Worm (Caenorhabditis elegans) whole organism, L2 larva: ENCODE data around the gene ZK418.2.

Source experiments
- C34F6.9 ChIP-seq: fragments of 150-350 bp; optimal IDR thresholded peaks from 2 replicates; lab custom pipeline; 2014; ENCODE audit warnings: missing biosample characterization, missing genetic modification characterization
- F13H6.1 ChIP-seq: sonication (generic microtip); optimal IDR thresholded peaks from 2 replicates; lab custom pipeline; 2016; ENCODE audit warnings: missing genetic modification characterization, missing compliant biosample characterization
- R02D3.7 ChIP-seq: fragments of 150-350 bp; optimal IDR thresholded peaks from 2 replicates; lab custom pipeline; 2014; ENCODE audit warnings: missing biosample characterization, missing genetic modification characterization
- Y55F3AM.14 ChIP-seq: fragments of 200-800 bp; sonication (Bioruptor generic); optimal IDR thresholded peaks from 2 replicates; lab custom pipeline; 2018; ENCODE audit warnings: mild to moderate bottlenecking, missing genetic modification characterization, missing compliant biosample characterization
- ZK546.5 ChIP-seq: sonication (generic microtip); optimal IDR thresholded peaks from 2 replicates; lab custom pipeline; 2017; ENCODE audit warnings: missing biosample characterization, missing genetic modification characterization
- alr-1 ChIP-seq: fragments of 150-350 bp; optimal IDR thresholded peaks from 2 replicates; lab custom pipeline; 2014; ENCODE audit warnings: missing biosample characterization, missing genetic modification characterization
- aly-2 ChIP-seq: fragments of 150-350 bp; optimal IDR thresholded peaks from 2 replicates; lab custom pipeline; 2014; ENCODE audit warnings: missing biosample characterization, missing genetic modification characterization
- ama-1 ChIP-seq: fragments of 150-350 bp; optimal IDR thresholded peaks from 2 replicates; lab custom pipeline; 2018; ENCODE audit warnings: inconsistent platforms
- blmp-1 ChIP-seq: sonication (generic microtip); optimal IDR thresholded peaks from 2 replicates; lab custom pipeline; 2017; ENCODE audit warnings: missing genetic modification characterization, mild to moderate bottlenecking, missing compliant biosample characterization, antibody characterized with exemption, moderate library complexity; ENCODE audit not compliant: insufficient read depth
- ceh-16 ChIP-seq: fragments of 150-350 bp; optimal IDR thresholded peaks from 2 replicates; lab custom pipeline; 2014; ENCODE audit warnings: missing biosample characterization, missing genetic modification characterization
- crh-2 ChIP-seq: sonication (generic microtip); optimal IDR thresholded peaks from 2 replicates; lab custom pipeline; 2017; ENCODE audit warnings: missing biosample characterization, missing genetic modification characterization
- egl-27 ChIP-seq: sonication (generic microtip); optimal IDR thresholded peaks from 3 replicates; lab custom pipeline; 2017; ENCODE audit warnings: missing biosample characterization, missing genetic modification reagents, missing genetic modification characterization
- elt-1 ChIP-seq: fragments of 150-350 bp; optimal IDR thresholded peaks from 2 replicates; lab custom pipeline; 2014; ENCODE audit warnings: missing biosample characterization, missing genetic modification characterization
- elt-3 ChIP-seq: sonication (generic microtip); optimal IDR thresholded peaks from 2 replicates; lab custom pipeline; 2017; ENCODE audit warnings: missing biosample characterization, missing genetic modification characterization
- fos-1 ChIP-seq: fragments of 150-350 bp; optimal IDR thresholded peaks from 2 replicates; lab custom pipeline; 2014; ENCODE audit warnings: missing biosample characterization, missing genetic modification characterization
- gmeb-1 ChIP-seq: fragments of 150-350 bp; optimal IDR thresholded peaks from 2 replicates; lab custom pipeline; 2014; ENCODE audit warnings: missing biosample characterization, missing genetic modification characterization
- lin-11 ChIP-seq: fragments of 150-350 bp; sonication (generic microtip); optimal IDR thresholded peaks from 2 replicates; lab custom pipeline; 2014; ENCODE audit warnings: missing biosample characterization, missing genetic modification characterization, inconsistent platforms, mixed read lengths
- lin-13 ChIP-seq: fragments of 150-350 bp; optimal IDR thresholded peaks from 2 replicates; lab custom pipeline; 2014; ENCODE audit warnings: missing biosample characterization, missing genetic modification reagents, missing genetic modification characterization
- lin-39 ChIP-seq: fragments of 150-350 bp; optimal IDR thresholded peaks from 2 replicates; lab custom pipeline; 2014; ENCODE audit warnings: missing biosample characterization, missing genetic modification reagents, missing genetic modification characterization
- lsy-2 ChIP-seq, 2 experiments: fragments of 150-350 bp in 1 of 2; sonication (generic microtip) in 1 of 2; optimal IDR thresholded peaks; 2 replicates each; lab custom pipeline; 2014 to 2017; ENCODE audit warnings: missing biosample characterization in 2 of 2, missing genetic modification characterization in 2 of 2
- mab-5 ChIP-seq: fragments of 150-350 bp; optimal IDR thresholded peaks from 2 replicates; lab custom pipeline; 2014; ENCODE audit warnings: missing biosample characterization, missing genetic modification characterization
- mdl-1 ChIP-seq, 2 experiments: fragments of 150-350 bp in 1 of 2; sonication (generic microtip) in 1 of 2; optimal IDR thresholded peaks; 2 replicates each; lab custom pipeline; 2017; ENCODE audit warnings: missing biosample characterization in 2 of 2, missing genetic modification characterization in 2 of 2
- nhr-10 ChIP-seq: sonication (generic microtip); optimal IDR thresholded peaks from 2 replicates; lab custom pipeline; 2017; ENCODE audit warnings: missing biosample characterization, missing genetic modification characterization
- nhr-12 ChIP-seq: fragments of 150-350 bp; optimal IDR thresholded peaks from 2 replicates; lab custom pipeline; 2014; ENCODE audit warnings: missing biosample characterization, missing genetic modification characterization
- nhr-129 ChIP-seq: fragments of 150-350 bp; optimal IDR thresholded peaks from 2 replicates; lab custom pipeline; 2014; ENCODE audit warnings: missing biosample characterization, missing genetic modification characterization
- nhr-21 ChIP-seq: fragments of 150-350 bp; optimal IDR thresholded peaks from 2 replicates; lab custom pipeline; 2014; ENCODE audit warnings: missing biosample characterization, missing genetic modification characterization
- nhr-237 ChIP-seq: fragments of 150-350 bp; optimal IDR thresholded peaks from 2 replicates; lab custom pipeline; 2014; ENCODE audit warnings: missing biosample characterization, missing genetic modification characterization
- nhr-25 ChIP-seq: fragments of 150-350 bp; sonication (generic microtip); optimal IDR thresholded peaks from 3 replicates; lab custom pipeline; 2014; ENCODE audit warnings: missing biosample characterization, missing genetic modification characterization
- nhr-6 ChIP-seq: fragments of 150-350 bp; optimal IDR thresholded peaks from 2 replicates; lab custom pipeline; 2014; ENCODE audit warnings: missing biosample characterization, missing genetic modification characterization
- nhr-77 ChIP-seq: fragments of 150-350 bp; optimal IDR thresholded peaks from 2 replicates; lab custom pipeline; 2014; ENCODE audit warnings: missing biosample characterization, missing genetic modification characterization
- sem-4 ChIP-seq: fragments of 150-350 bp; optimal IDR thresholded peaks from 2 replicates; lab custom pipeline; 2014; ENCODE audit warnings: missing biosample characterization, missing genetic modification reagents, missing genetic modification characterization
- skn-1 ChIP-seq: sonication (generic microtip); optimal IDR thresholded peaks from 2 replicates; lab custom pipeline; 2017; ENCODE audit warnings: missing biosample characterization, missing genetic modification characterization
- sma-3 ChIP-seq: sonication (generic microtip); optimal IDR thresholded peaks from 2 replicates; lab custom pipeline; 2016; ENCODE audit warnings: missing genetic modification reagents, missing genetic modification characterization, missing compliant biosample characterization
- sma-9 ChIP-seq, 2 experiments: fragments of 150-350 bp in 1 of 2; sonication (generic microtip) in 1 of 2; optimal IDR thresholded peaks; 2 replicates each; lab custom pipeline; 2014 to 2016; ENCODE audit warnings: missing genetic modification characterization in 2 of 2, mild to moderate bottlenecking in 1 of 2, missing biosample characterization in 1 of 2, missing compliant biosample characterization in 1 of 2, missing genetic modification reagents in 1 of 2, moderate library complexity in 1 of 2
- snpc-4 ChIP-seq: fragments of 150-350 bp; optimal IDR thresholded peaks from 2 replicates; lab custom pipeline; 2014; ENCODE audit warnings: missing biosample characterization, missing genetic modification characterization
- unc-39 ChIP-seq: fragments of 150-350 bp; optimal IDR thresholded peaks from 2 replicates; lab custom pipeline; 2014; ENCODE audit warnings: missing biosample characterization, missing genetic modification characterization
- zag-1 ChIP-seq: fragments of 150-350 bp; optimal IDR thresholded peaks from 2 replicates; lab custom pipeline; 2014; ENCODE audit warnings: missing biosample characterization, missing genetic modification characterization
- ztf-1 ChIP-seq: fragments of 200-800 bp; sonication (Bioruptor generic); conservative IDR thresholded peaks from 2 replicates; pipeline ENCODE4 v1.3.6; 2022; ENCODE audit warnings: missing genetic modification characterization, missing compliant biosample characterization
- ztf-11 ChIP-seq: sonication (generic microtip); optimal IDR thresholded peaks from 2 replicates; lab custom pipeline; 2017; ENCODE audit warnings: missing biosample characterization, missing genetic modification characterization
- ztf-4 ChIP-seq: fragments of 150-350 bp; optimal IDR thresholded peaks from 2 replicates; lab custom pipeline; 2014; ENCODE audit warnings: missing biosample characterization, missing genetic modification characterization

Gene ZK418.2

DNA sequence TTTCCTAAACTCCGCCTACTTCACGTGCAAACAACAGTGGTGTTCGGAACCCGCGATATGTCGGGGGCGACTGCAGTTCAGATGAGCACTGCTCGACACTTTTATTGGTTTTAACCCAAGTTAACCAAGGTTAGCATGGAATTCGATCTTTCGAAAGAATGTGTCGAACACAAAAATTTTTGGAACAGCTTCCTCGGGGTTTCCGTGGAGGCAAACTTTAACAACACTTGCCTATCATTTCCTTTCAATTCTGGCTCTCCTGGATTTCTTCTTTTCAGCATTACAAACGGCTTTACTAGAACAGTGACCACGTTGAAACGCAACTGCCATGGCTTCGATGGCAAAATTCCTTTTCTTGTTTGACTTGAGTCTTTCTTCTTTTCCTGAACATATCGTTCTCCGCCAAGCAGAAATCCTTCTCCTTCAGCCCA lies 50.2 kb downstream of the ZK418.2 start:
- TF ChIP-seq nhr-12 = no peak
- no peak for TF ChIP-seq zag-1 (tag; lab: Kevin White, UChicago)
- TF ChIP-seq alr-1 (tag; lab: Kevin White, UChicago) = no peak
- TF ChIP-seq nhr-77 (tag; lab: Kevin White, UChicago) = no peak
- TF ChIP-seq nhr-6 (tag; lab: Kevin White, UChicago) = no peak
- TF ChIP-seq elt-3 (tag; lab: Kevin White, UChicago) = no peak
- no peak for TF ChIP-seq sem-4 (tag; lab: Kevin White, UChicago)
- TF ChIP-seq elt-1 (tag; lab: Kevin White, UChicago) = no peak
- TF ChIP-seq Y55F3AM.14 (GFP tag; lab: Kevin White, UChicago) = no peak
- no peak for TF ChIP-seq ztf-4 (tag; lab: Kevin White, UChicago)
- TF ChIP-seq mdl-1 (tag; optimal IDR thresholded peaks at IDR 0.05; lab: Kevin White, UChicago) = peak in 1 of 2 experiments; percentile 47
- TF ChIP-seq gmeb-1 (tag; lab: Kevin White, UChicago) = peak; percentile 72
- TF ChIP-seq blmp-1 (tag; lab: Kevin White, UChicago) = no peak
- TF ChIP-seq lin-13 (GFP tag; lab: Kevin White, UChicago) = no peak
- TF ChIP-seq crh-2 (tag; lab: Kevin White, UChicago) = peak; percentile 56
- TF ChIP-seq nhr-21 = peak; percentile 25
- TF ChIP-seq snpc-4 = peak; percentile 97
- peak; percentile 91 for TF ChIP-seq ama-1 (lab: Kevin White, UChicago)
- no peak for TF ChIP-seq lin-39 (tag; lab: Kevin White, UChicago)
- TF ChIP-seq sma-3 = peak; percentile 31
- peak; percentile 25 for TF ChIP-seq fos-1 (tag; lab: Kevin White, UChicago)
- TF ChIP-seq F13H6.1 (tag; lab: Kevin White, UChicago) = peak; percentile 39
- no peak for TF ChIP-seq ztf-11
- no peak for TF ChIP-seq C34F6.9 (tag; lab: Kevin White, UChicago)
- no peak for TF ChIP-seq ZK546.5
- peak; percentile 26 for TF ChIP-seq nhr-129 (tag; lab: Kevin White, UChicago)
- TF ChIP-seq aly-2 (tag; lab: Kevin White, UChicago) = no peak
- TF ChIP-seq mab-5 (tag; lab: Kevin White, UChicago) = no peak
- TF ChIP-seq lsy-2 (tag; optimal IDR thresholded peaks at IDR 0.05; lab: Kevin White, UChicago) = peak; percentile 12 to 58
- peak; percentile 70 for TF ChIP-seq egl-27 (tag; lab: Kevin White, UChicago)
- no peak for TF ChIP-seq lin-11 (tag; lab: Kevin White, UChicago)
- TF ChIP-seq nhr-237 (tag; lab: Kevin White, UChicago) = no peak
- peak; percentile 38 for TF ChIP-seq nhr-10
- peak; percentile 77 for TF ChIP-seq sma-9 (GFP tag; optimal IDR thresholded peaks at IDR 0.05; lab: Kevin White, UChicago)
- TF ChIP-seq sma-9 (tag; optimal IDR thresholded peaks at IDR 0.05; lab: Kevin White, UChicago) = no peak

DNA sequence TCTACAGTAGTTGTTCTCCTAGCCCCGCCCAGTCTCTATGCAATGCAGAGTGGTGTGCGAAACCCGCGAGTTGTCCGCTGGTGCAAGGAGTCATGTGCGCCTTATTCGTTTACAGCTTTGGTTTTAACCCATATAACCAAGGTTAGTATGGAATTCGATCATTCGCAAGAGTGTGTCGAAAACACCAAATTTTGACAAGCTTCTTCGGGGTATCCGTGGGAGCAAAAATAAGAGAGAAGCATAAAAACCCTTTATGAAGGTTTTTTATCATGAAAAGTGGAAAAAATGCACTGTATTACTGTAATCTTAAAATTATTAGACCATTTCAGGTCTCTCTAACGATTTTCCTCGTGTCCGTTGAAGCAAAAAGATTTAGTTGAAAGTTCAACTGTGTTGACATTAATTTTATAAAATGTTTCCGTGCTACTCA lies 51.0 kb downstream of the ZK418.2 start:
- TF ChIP-seq skn-1 (tag; lab: Kevin White, UChicago) = no peak
- peak; percentile 4 for TF ChIP-seq F13H6.1 (tag; lab: Kevin White, UChicago)
- no peak for TF ChIP-seq ztf-1 (GFP tag; lab: Robert Waterston, UW)
- TF ChIP-seq blmp-1 (tag; lab: Kevin White, UChicago) = no peak
- TF ChIP-seq unc-39 = no peak
- peak; percentile 10 for TF ChIP-seq nhr-21
- TF ChIP-seq sma-9 (GFP tag; optimal IDR thresholded peaks at IDR 0.05; lab: Kevin White, UChicago) = peak; percentile 25
- TF ChIP-seq sma-9 (tag; optimal IDR thresholded peaks at IDR 0.05; lab: Kevin White, UChicago) = no peak
- TF ChIP-seq ceh-16 (tag; lab: Kevin White, UChicago) = no peak
- peak; percentile 34 for TF ChIP-seq crh-2 (tag; lab: Kevin White, UChicago)
- TF ChIP-seq nhr-10 = no peak
- TF ChIP-seq Y55F3AM.14 (GFP tag; lab: Kevin White, UChicago) = no peak
- TF ChIP-seq nhr-25 (tag; lab: Kevin White, UChicago) = peak; percentile 3
- TF ChIP-seq sma-3 = peak; percentile 64
- peak; percentile 64 for TF ChIP-seq gmeb-1 (tag; lab: Kevin White, UChicago)
- peak; percentile 25 for TF ChIP-seq egl-27 (tag; lab: Kevin White, UChicago)
- TF ChIP-seq nhr-129 (tag; lab: Kevin White, UChicago) = no peak
- no peak for TF ChIP-seq R02D3.7
- TF ChIP-seq ama-1 (lab: Kevin White, UChicago) = peak; percentile 76
- TF ChIP-seq snpc-4 = peak; percentile 95
- no peak for TF ChIP-seq nhr-237 (tag; lab: Kevin White, UChicago)
- TF ChIP-seq lsy-2 (tag; optimal IDR thresholded peaks at IDR 0.05; lab: Kevin White, UChicago) = peak; percentile 36 to 45
